Fruit fly (Drosophila melanogaster) whole organism, embryonic: ENCODE data around the gene fzo.
A peak's percentile ranks its signal among the peaks of the same experiment; 100 is the strongest.

Experiments
- ATbp ChIP-seq: fragments of 200-800 bp; sonication (Bioruptor generic); optimal IDR thresholded peaks from 2 replicates; lab custom pipeline; 2017; ENCODE audit warnings: missing biosample characterization, mild to moderate bottlenecking, missing genetic modification characterization, missing genetic modification reagents
- Awh ChIP-seq: fragments of 200-800 bp; sonication (Bioruptor generic); IDR thresholded peaks from 2 replicates; pipeline ENCODE4, ENCODE4 v1.3.6; 2022; ENCODE audit warnings: missing biosample characterization, missing genetic modification characterization
- CG10209 ChIP-seq: fragments of 200-800 bp; sonication (Bioruptor generic); optimal IDR thresholded peaks from 3 replicates; lab custom pipeline; 2017; ENCODE audit warnings: missing biosample characterization, mild to moderate bottlenecking, missing genetic modification characterization, missing genetic modification reagents
- CG10274 ChIP-seq: fragments of 200-800 bp; sonication (Bioruptor generic); optimal IDR thresholded peaks from 3 replicates; lab custom pipeline; 2017; ENCODE audit warnings: missing biosample characterization, mild to moderate bottlenecking, missing genetic modification characterization
- CG10959 ChIP-seq: fragments of 200-800 bp; sonication (Bioruptor generic); IDR thresholded peaks from 2 replicates; pipeline ENCODE4 v1.3.6; 2022; ENCODE audit warnings: missing biosample characterization, missing genetic modification characterization
- CG12299 ChIP-seq: fragments of 200-800 bp; sonication (Bioruptor generic); optimal IDR thresholded peaks from 2 replicates; lab custom pipeline; 2018; ENCODE audit warnings: missing biosample characterization, mild to moderate bottlenecking, missing genetic modification characterization
- CG16815 ChIP-seq: fragments of 200-800 bp; sonication (Bioruptor generic); optimal IDR thresholded peaks from 3 replicates; lab custom pipeline; 2017; ENCODE audit warnings: missing biosample characterization, mild to moderate bottlenecking, missing genetic modification characterization
- CG16863 ChIP-seq: fragments of 200-800 bp; sonication (Bioruptor generic); optimal IDR thresholded peaks from 3 replicates; lab custom pipeline; 2016; ENCODE audit warnings: missing biosample characterization, missing genetic modification characterization
- CG17361 ChIP-seq: fragments of 200-800 bp; sonication (Bioruptor generic); IDR thresholded peaks from 3 replicates; pipeline ENCODE4 v1.3.6; 2022; ENCODE audit warnings: missing biosample characterization, missing genetic modification characterization
- CG1832 ChIP-seq: fragments of 200-800 bp; sonication (Bioruptor generic); optimal IDR thresholded peaks from 2 replicates; lab custom pipeline; 2017; ENCODE audit warnings: missing biosample characterization, mild to moderate bottlenecking, missing genetic modification characterization, inconsistent platforms
- CG2199 ChIP-seq: fragments of 200-800 bp; sonication (Bioruptor generic); IDR thresholded peaks from 3 replicates; pipeline ENCODE4 v1.3.6; 2022; ENCODE audit warnings: missing biosample characterization, missing genetic modification characterization
- CG2202 ChIP-seq: fragments of 200-800 bp; sonication (Bioruptor generic); optimal IDR thresholded peaks from 2 replicates; lab custom pipeline; 2018; ENCODE audit warnings: missing biosample characterization, mild to moderate bottlenecking, missing genetic modification characterization
- CG2678 ChIP-seq: fragments of 200-800 bp; sonication (Bioruptor generic); optimal IDR thresholded peaks from 3 replicates; lab custom pipeline; 2019; ENCODE audit warnings: missing biosample characterization, mild to moderate bottlenecking, missing genetic modification characterization, moderate library complexity
- CG32532 ChIP-seq: fragments of 200-800 bp; sonication (Bioruptor generic); IDR thresholded peaks from 2 replicates; pipeline ENCODE4 v1.3.6; 2022; ENCODE audit warnings: missing biosample characterization, missing genetic modification characterization
- CG34224 ChIP-seq: fragments of 200-800 bp; sonication (Bioruptor generic); IDR thresholded peaks from 3 replicates; pipeline ENCODE4 v1.3.6; 2022; ENCODE audit warnings: missing biosample characterization, missing genetic modification characterization; ENCODE audit not compliant: partially characterized antibody
- CG3995 ChIP-seq: fragments of 200-800 bp; sonication (Bioruptor generic); optimal IDR thresholded peaks from 3 replicates; lab custom pipeline; 2016; ENCODE audit warnings: missing biosample characterization, missing genetic modification characterization
- CG4617 ChIP-seq: fragments of 200-800 bp; sonication (Bioruptor generic); optimal IDR thresholded peaks from 3 replicates; lab custom pipeline; 2016; ENCODE audit warnings: missing biosample characterization, missing genetic modification characterization, borderline replicate concordance
- CG4707 ChIP-seq: fragments of 200-800 bp; sonication (Bioruptor generic); optimal IDR thresholded peaks from 2 replicates; lab custom pipeline; 2018; ENCODE audit warnings: missing biosample characterization, mild to moderate bottlenecking, missing genetic modification characterization, moderate library complexity
- CG5953 ChIP-seq: fragments of 200-800 bp; sonication (Bioruptor generic); IDR thresholded peaks from 2 replicates; pipeline ENCODE4 v1.3.6; 2022; ENCODE audit warnings: missing biosample characterization, missing genetic modification characterization
- CG6254 ChIP-seq: fragments of 200-800 bp; sonication (Bioruptor generic); optimal IDR thresholded peaks from 3 replicates; lab custom pipeline; 2017; ENCODE audit warnings: mild to moderate bottlenecking, missing biosample characterization, missing genetic modification reagents, missing genetic modification characterization
- CG6654 ChIP-seq: fragments of 200-800 bp; sonication (Bioruptor generic); optimal IDR thresholded peaks from 2 replicates; lab custom pipeline; 2017; ENCODE audit warnings: missing biosample characterization, mild to moderate bottlenecking, missing genetic modification characterization
- CG8290 ChIP-seq, 3 experiments: fragments of 200-800 bp; sonication (Bioruptor generic); optimal IDR thresholded peaks; 2 replicates each; lab custom pipeline; 2016 to 2019; ENCODE audit warnings: missing biosample characterization in 3 of 3, missing genetic modification characterization in 3 of 3, mild to moderate bottlenecking in 2 of 3, moderate library complexity in 1 of 3
- CG8924 ChIP-seq: fragments of 200-800 bp; optimal IDR thresholded peaks from 3 replicates; lab custom pipeline; 2019; ENCODE audit warnings: missing biosample characterization, mild to moderate bottlenecking, missing genetic modification characterization, moderate library complexity
- Dfd ChIP-seq, 2 experiments: fragments of >200 bp; optimal IDR thresholded peaks; 2 replicates each; lab custom pipeline; 2017; ENCODE audit warnings: missing biosample characterization in 2 of 2, missing genetic modification characterization in 2 of 2
- Elba2 ChIP-seq: fragments of 200-800 bp; sonication (Bioruptor generic); optimal IDR thresholded peaks from 3 replicates; lab custom pipeline; 2016; ENCODE audit warnings: missing biosample characterization, missing genetic modification characterization
- Fer1 ChIP-seq: fragments of 200-800 bp; sonication (Bioruptor generic); optimal IDR thresholded peaks from 2 replicates; lab custom pipeline; 2017; ENCODE audit warnings: missing biosample characterization, mild to moderate bottlenecking, missing genetic modification characterization
- Hey ChIP-seq: fragments of 200-800 bp; sonication (Bioruptor generic); optimal IDR thresholded peaks from 3 replicates; lab custom pipeline; 2018; ENCODE audit warnings: missing biosample characterization, mild to moderate bottlenecking, missing genetic modification characterization
- Taf1 ChIP-seq: fragments of 200-800 bp; sonication (Bioruptor generic); IDR thresholded peaks from 2 replicates; pipeline ENCODE4 v1.3.6; 2022; ENCODE audit warnings: missing biosample characterization, missing genetic modification characterization
- ase ChIP-seq: fragments of 200-800 bp; sonication (Bioruptor generic); IDR thresholded peaks from 3 replicates; pipeline ENCODE4 v1.3.6; 2022; ENCODE audit warnings: missing biosample characterization, missing genetic modification characterization
- bcd ChIP-seq: fragments of 200-800 bp; sonication (Bioruptor generic); optimal IDR thresholded peaks from 2 replicates; lab custom pipeline; 2017; ENCODE audit warnings: missing biosample characterization, mild to moderate bottlenecking, missing genetic modification characterization
- chm ChIP-seq: fragments of 200-800 bp; sonication (Bioruptor generic); IDR thresholded peaks from 2 replicates; pipeline ENCODE4 v1.3.6; 2022; ENCODE audit warnings: missing biosample characterization, missing genetic modification characterization
- corto ChIP-seq: fragments of 200-800 bp; sonication (Bioruptor generic); optimal IDR thresholded peaks from 2 replicates; lab custom pipeline; 2016; ENCODE audit warnings: missing biosample characterization, mild to moderate bottlenecking, missing genetic modification characterization, moderate library complexity
- dmrt11E ChIP-seq: fragments of 200-800 bp; sonication (Bioruptor generic); optimal IDR thresholded peaks from 3 replicates; lab custom pipeline; 2018; ENCODE audit warnings: missing biosample characterization, mild to moderate bottlenecking, missing genetic modification characterization, moderate library complexity
- emc ChIP-seq: fragments of 200-800 bp; sonication (Bioruptor generic); optimal IDR thresholded peaks from 2 replicates; lab custom pipeline; 2016; ENCODE audit warnings: missing biosample characterization, missing genetic modification characterization
- gro ChIP-seq: fragments of 200-800 bp; sonication (Bioruptor generic); optimal IDR thresholded peaks from 2 replicates; lab custom pipeline; 2016; ENCODE audit warnings: missing biosample characterization, missing genetic modification characterization
- ham ChIP-seq: fragments of 200-800 bp; sonication (Bioruptor generic); IDR thresholded peaks from 2 replicates; pipeline ENCODE4 v1.3.6; 2022; ENCODE audit warnings: missing biosample characterization, missing genetic modification characterization
- hbn ChIP-seq: fragments of 200-800 bp; sonication (Bioruptor generic); IDR thresholded peaks from 2 replicates; pipeline ENCODE4 v1.3.6; 2022; ENCODE audit warnings: missing biosample characterization, missing genetic modification characterization; ENCODE audit not compliant: partially characterized antibody
- hth ChIP-seq: fragments of >200 bp; optimal IDR thresholded peaks from 2 replicates; lab custom pipeline; 2017; ENCODE audit warnings: inconsistent platforms
- knrl ChIP-seq: fragments of 200-800 bp; sonication (Bioruptor generic); IDR thresholded peaks from 3 replicates; pipeline ENCODE4 v1.3.6; 2022; ENCODE audit warnings: missing biosample characterization, missing genetic modification characterization; ENCODE audit not compliant: partially characterized antibody
- lilli ChIP-seq: fragments of 200-800 bp; sonication (Bioruptor generic); optimal IDR thresholded peaks from 3 replicates; lab custom pipeline; 2016; ENCODE audit warnings: missing biosample characterization, missing genetic modification characterization
- lmd ChIP-seq: fragments of 200-800 bp; sonication (Bioruptor generic); IDR thresholded peaks from 2 replicates; pipeline ENCODE4 v1.3.6; 2022; ENCODE audit warnings: missing biosample characterization, missing genetic modification characterization
- nerfin-1 ChIP-seq: fragments of 200-800 bp; sonication (Bioruptor generic); optimal IDR thresholded peaks from 3 replicates; lab custom pipeline; 2019; ENCODE audit warnings: missing biosample characterization, mild to moderate bottlenecking, missing genetic modification characterization, moderate library complexity
- prd ChIP-seq, 3 experiments: fragments of >200 bp in 2 of 3; fragments of 200-800 bp in 1 of 3; sonication (Bioruptor generic) in 1 of 3; optimal IDR thresholded peaks in 2 of 3; IDR thresholded peaks in 1 of 3; 2 replicates in 2 of 3; 3 replicates in 1 of 3; pipeline versions ENCODE4 v1.3.6 to Lab custom; 2017 to 2022; ENCODE audit warnings: missing biosample characterization in 1 of 3, missing genetic modification characterization in 1 of 3
- row ChIP-seq: fragments of 200-800 bp; sonication (Bioruptor generic); IDR thresholded peaks from 3 replicates; pipeline ENCODE4 v1.3.6; 2022; ENCODE audit warnings: missing biosample characterization, missing genetic modification characterization
- shn ChIP-seq: fragments of 200-800 bp; sonication (Bioruptor generic); optimal IDR thresholded peaks from 3 replicates; lab custom pipeline; 2016; ENCODE audit warnings: missing biosample characterization, missing genetic modification characterization
- sim ChIP-seq: fragments of 200-800 bp; sonication (Bioruptor generic); IDR thresholded peaks from 2 replicates; pipeline ENCODE4 v1.3.6; 2022; ENCODE audit warnings: missing biosample characterization, missing genetic modification characterization
- sna ChIP-seq: fragments of 200-800 bp; sonication (Bioruptor generic); IDR thresholded peaks from 2 replicates; pipeline ENCODE4 v1.3.6; 2022; ENCODE audit warnings: missing biosample characterization, missing genetic modification characterization; ENCODE audit not compliant: partially characterized antibody
- sqz ChIP-seq: fragments of 200-800 bp; sonication (Bioruptor generic); optimal IDR thresholded peaks from 3 replicates; lab custom pipeline; 2018; ENCODE audit warnings: missing biosample characterization, mild to moderate bottlenecking, missing genetic modification characterization
- tx ChIP-seq: fragments of 200-800 bp; sonication (Bioruptor generic); optimal IDR thresholded peaks from 2 replicates; lab custom pipeline; 2016; ENCODE audit warnings: missing biosample characterization, missing genetic modification characterization
- zfh2 ChIP-seq: fragments of 200-800 bp; sonication (Bioruptor generic); optimal IDR thresholded peaks from 2 replicates; lab custom pipeline; 2016; ENCODE audit warnings: missing biosample characterization, missing genetic modification characterization

fzo gene

dm6 chr3R:23223151-23223810 lies 19.4 kb upstream of the fzo start (continued):
- TF ChIP-seq CG8924, result no peak
- no peak for TF ChIP-seq Dfd (GFP tag; optimal IDR thresholded peaks at IDR 0.05; lab: Kevin White, UChicago)
- TF ChIP-seq chm (GFP tag; lab: Robert Waterston, UW), result no peak
- TF ChIP-seq bcd, result no peak
- no peak for TF ChIP-seq zfh2
- no peak for TF ChIP-seq CG10959 (GFP tag; lab: Robert Waterston, UW)
- TF ChIP-seq ase (GFP tag; lab: Robert Waterston, UW), result no peak
- no peak for TF ChIP-seq hth (lab: Kevin White, UChicago)
- TF ChIP-seq CG34224 (GFP tag; lab: Robert Waterston, UW), result no peak
- TF ChIP-seq CG16815 (GFP tag; lab: Kevin White, UChicago), result no peak
- TF ChIP-seq CG6254, result no peak
- peak; percentile 42 for TF ChIP-seq corto (GFP tag; lab: Kevin White, UChicago)
- TF ChIP-seq CG3995 (GFP tag; lab: Kevin White, UChicago), result no peak
- no peak for TF ChIP-seq nerfin-1 (tag; lab: Kevin White, UChicago)
- no peak for TF ChIP-seq lilli (GFP tag; lab: Kevin White, UChicago)
- no peak for TF ChIP-seq Awh (GFP tag; lab: Robert Waterston, UW)
- TF ChIP-seq CG2199 (GFP tag; lab: Robert Waterston, UW), result no peak
- no peak for TF ChIP-seq CG8290 (GFP tag; optimal IDR thresholded peaks at IDR 0.05; lab: Kevin White, UChicago)
- TF ChIP-seq CG8290 (tag; optimal IDR thresholded peaks at IDR 0.05; lab: Kevin White, UChicago), result peak in 1 of 2 experiments; percentile 42
- TF ChIP-seq Elba2 (GFP tag; lab: Kevin White, UChicago), result no peak
- no peak for TF ChIP-seq dmrt11E (tag; lab: Kevin White, UChicago)
- no peak for TF ChIP-seq lmd (GFP tag; lab: Robert Waterston, UW)
- no peak for TF ChIP-seq sqz (GFP tag; lab: Kevin White, UChicago)
- TF ChIP-seq Hey (tag; lab: Kevin White, UChicago), result no peak
- TF ChIP-seq CG2202 (tag; lab: Kevin White, UChicago), result no peak
- TF ChIP-seq Fer1 (GFP tag; lab: Kevin White, UChicago), result no peak
- TF ChIP-seq CG10274 (GFP tag; lab: Kevin White, UChicago), result no peak
- no peak for TF ChIP-seq CG12299 (tag; lab: Kevin White, UChicago)
- TF ChIP-seq CG17361 (GFP tag; lab: Robert Waterston, UW), result no peak
- no peak for TF ChIP-seq ham (GFP tag; lab: Robert Waterston, UW)
- no peak for TF ChIP-seq Taf1 (GFP tag; lab: Robert Waterston, UW)
- peak; percentile 46 for TF ChIP-seq gro (GFP tag; lab: Kevin White, UChicago)
- TF ChIP-seq CG2678, result peak; percentile 45
- TF ChIP-seq CG4707 (GFP tag; lab: Kevin White, UChicago), result no peak
- TF ChIP-seq tx, result no peak
- no peak for TF ChIP-seq hbn (GFP tag; lab: Robert Waterston, UW)
- TF ChIP-seq row (GFP tag; lab: Robert Waterston, UW), result peak; percentile 45; the same call in 2 of the 3 replicates
- no peak for TF ChIP-seq CG16863 (GFP tag; lab: Kevin White, UChicago)
- no peak for TF ChIP-seq sna (GFP tag; lab: Robert Waterston, UW)
- no peak for TF ChIP-seq CG4617
- TF ChIP-seq CG6654 (GFP tag; lab: Kevin White, UChicago), result no peak
- TF ChIP-seq ATbp (GFP tag; lab: Kevin White, UChicago), result no peak
- TF ChIP-seq CG10209 (GFP tag; lab: Kevin White, UChicago), result no peak
- TF ChIP-seq shn (GFP tag; lab: Kevin White, UChicago), result no peak
- TF ChIP-seq CG5953 (GFP tag; lab: Robert Waterston, UW), result no peak
- TF ChIP-seq CG1832 (GFP tag; lab: Kevin White, UChicago), result no peak
- no peak for TF ChIP-seq knrl (GFP tag; lab: Robert Waterston, UW)
- TF ChIP-seq sim (GFP tag; lab: Robert Waterston, UW), result no peak
- TF ChIP-seq CG32532 (GFP tag; lab: Robert Waterston, UW), result 0 out of 2 replicates have a peak, but pooled peaks have one; percentile 31
- no peak for TF ChIP-seq prd (optimal IDR thresholded peaks at IDR 0.05; lab: Kevin White, UChicago)
- TF ChIP-seq prd (GFP tag; IDR thresholded peaks at IDR 0.05; lab: Robert Waterston, UW), result no peak
- no peak for TF ChIP-seq emc (GFP tag; lab: Kevin White, UChicago)
